Worm (Caenorhabditis elegans) whole organism, L3 larva: ENCODE data around the gene lgc-22.
A peak's percentile ranks its signal among the peaks of the same experiment; 100 is the strongest.

Experiments used
- ZK546.5 ChIP-seq: sonication (generic microtip); optimal IDR thresholded peaks from 2 replicates; lab custom pipeline; 2017; ENCODE audit warnings: missing biosample characterization, missing genetic modification characterization
- aly-2 ChIP-seq: fragments of 150-350 bp; optimal IDR thresholded peaks from 2 replicates; lab custom pipeline; 2014; ENCODE audit warnings: missing biosample characterization, missing genetic modification characterization
- ama-1 ChIP-seq: fragments of 150-350 bp; optimal IDR thresholded peaks from 2 replicates; lab custom pipeline; 2018
- ceh-16 ChIP-seq: sonication (generic microtip); optimal IDR thresholded peaks from 2 replicates; lab custom pipeline; 2017; ENCODE audit warnings: missing biosample characterization, missing genetic modification characterization
- ceh-28 ChIP-seq: fragments of 150-350 bp; optimal IDR thresholded peaks from 2 replicates; lab custom pipeline; 2014; ENCODE audit warnings: missing biosample characterization, missing genetic modification reagents, missing genetic modification characterization
- ceh-82 ChIP-seq: fragments of 150-350 bp; optimal IDR thresholded peaks from 2 replicates; lab custom pipeline; 2014; ENCODE audit warnings: missing biosample characterization, missing genetic modification characterization
- ceh-9 ChIP-seq: sonication (generic microtip); optimal IDR thresholded peaks from 2 replicates; lab custom pipeline; 2018; ENCODE audit warnings: missing biosample characterization, missing genetic modification characterization
- daf-12 ChIP-seq: fragments of 150-350 bp; optimal IDR thresholded peaks from 2 replicates; lab custom pipeline; 2014; ENCODE audit warnings: missing biosample characterization, missing genetic modification reagents, missing genetic modification characterization
- egl-27 ChIP-seq: sonication (generic microtip); optimal IDR thresholded peaks from 4 replicates; lab custom pipeline; 2017; ENCODE audit warnings: missing biosample characterization, missing genetic modification reagents, missing genetic modification characterization
- elt-1 ChIP-seq: fragments of 150-350 bp; optimal IDR thresholded peaks from 2 replicates; lab custom pipeline; 2014; ENCODE audit warnings: missing biosample characterization, missing genetic modification characterization
- elt-3 ChIP-seq, 3 experiments: fragments of 150-350 bp in 1 of 3; sonication (generic microtip) in 2 of 3; optimal IDR thresholded peaks; 2 replicates in 2 of 3; 4 replicates in 1 of 3; lab custom pipeline; 2014 to 2017; ENCODE audit warnings: missing biosample characterization in 3 of 3, missing genetic modification characterization in 3 of 3
- eor-1 ChIP-seq, 2 experiments: fragments of 150-350 bp; optimal IDR thresholded peaks; 2 replicates each; lab custom pipeline; 2014 to 2018; ENCODE audit warnings: missing biosample characterization in 2 of 2, missing genetic modification characterization in 2 of 2
- fkh-2 ChIP-seq: fragments of 150-350 bp; optimal IDR thresholded peaks from 2 replicates; lab custom pipeline; 2014; ENCODE audit warnings: missing biosample characterization, missing genetic modification reagents, missing genetic modification characterization
- fos-1 ChIP-seq: fragments of 150-350 bp; optimal IDR thresholded peaks from 2 replicates; lab custom pipeline; 2014; ENCODE audit warnings: missing biosample characterization, missing genetic modification characterization
- hmg-11 ChIP-seq: sonication (generic microtip); optimal IDR thresholded peaks from 2 replicates; lab custom pipeline; 2016; ENCODE audit warnings: missing genetic modification characterization, missing compliant biosample characterization
- lin-15B ChIP-seq: fragments of 150-350 bp; optimal IDR thresholded peaks from 2 replicates; lab custom pipeline; 2014; ENCODE audit warnings: missing biosample characterization, missing genetic modification characterization
- lin-39 ChIP-seq: fragments of 150-350 bp; optimal IDR thresholded peaks from 2 replicates; lab custom pipeline; 2018; ENCODE audit warnings: missing biosample characterization, missing genetic modification reagents, missing genetic modification characterization
- mdl-1 ChIP-seq: fragments of 150-350 bp; optimal IDR thresholded peaks from 2 replicates; lab custom pipeline; 2014; ENCODE audit warnings: missing biosample characterization, missing genetic modification characterization
- mml-1 ChIP-seq: fragments of 150-350 bp; sonication (generic microtip); optimal IDR thresholded peaks from 3 replicates; lab custom pipeline; 2014; ENCODE audit warnings: missing biosample characterization, missing genetic modification characterization
- nhr-11 ChIP-seq: fragments of 150-350 bp; optimal IDR thresholded peaks from 2 replicates; lab custom pipeline; 2014; ENCODE audit warnings: missing biosample characterization, missing genetic modification characterization
- nhr-23 ChIP-seq: fragments of 150-350 bp; optimal IDR thresholded peaks from 2 replicates; lab custom pipeline; 2014; ENCODE audit warnings: missing biosample characterization, missing genetic modification reagents, missing genetic modification characterization
- nhr-237 ChIP-seq: fragments of 150-350 bp; optimal IDR thresholded peaks from 2 replicates; lab custom pipeline; 2014; ENCODE audit warnings: missing biosample characterization, missing genetic modification characterization
- nhr-25 ChIP-seq: sonication (generic microtip); optimal IDR thresholded peaks from 2 replicates; lab custom pipeline; 2017; ENCODE audit warnings: missing biosample characterization, missing genetic modification characterization
- nhr-43 ChIP-seq: sonication (generic microtip); optimal IDR thresholded peaks from 2 replicates; lab custom pipeline; 2016; ENCODE audit warnings: mild to moderate bottlenecking, missing genetic modification characterization, missing compliant biosample characterization; ENCODE audit not compliant: poor library complexity, severe bottlenecking
- nhr-67 ChIP-seq: fragments of 150-350 bp; optimal IDR thresholded peaks from 2 replicates; lab custom pipeline; 2014; ENCODE audit warnings: missing biosample characterization, missing genetic modification characterization
- nhr-77 ChIP-seq: fragments of 150-350 bp; optimal IDR thresholded peaks from 2 replicates; lab custom pipeline; 2014; ENCODE audit warnings: missing biosample characterization, missing genetic modification characterization
- sea-2 ChIP-seq: fragments of 150-350 bp; sonication (generic microtip); optimal IDR thresholded peaks from 4 replicates; lab custom pipeline; 2014; ENCODE audit warnings: missing biosample characterization, missing genetic modification reagents, missing genetic modification characterization
- skn-1 ChIP-seq: fragments of 150-350 bp; optimal IDR thresholded peaks from 2 replicates; lab custom pipeline; 2014; ENCODE audit warnings: missing biosample characterization, missing genetic modification characterization
- snpc-4 ChIP-seq: fragments of 150-350 bp; optimal IDR thresholded peaks from 2 replicates; lab custom pipeline; 2014; ENCODE audit warnings: missing biosample characterization, missing genetic modification characterization
- tbx-2 ChIP-seq: sonication (generic microtip); optimal IDR thresholded peaks from 2 replicates; lab custom pipeline; 2016; ENCODE audit warnings: mild to moderate bottlenecking, missing genetic modification characterization, missing compliant biosample characterization
- unc-39 ChIP-seq: sonication (generic microtip); optimal IDR thresholded peaks from 4 replicates; lab custom pipeline; 2017; ENCODE audit warnings: missing biosample characterization, missing genetic modification characterization

lgc-22 gene

DNA sequence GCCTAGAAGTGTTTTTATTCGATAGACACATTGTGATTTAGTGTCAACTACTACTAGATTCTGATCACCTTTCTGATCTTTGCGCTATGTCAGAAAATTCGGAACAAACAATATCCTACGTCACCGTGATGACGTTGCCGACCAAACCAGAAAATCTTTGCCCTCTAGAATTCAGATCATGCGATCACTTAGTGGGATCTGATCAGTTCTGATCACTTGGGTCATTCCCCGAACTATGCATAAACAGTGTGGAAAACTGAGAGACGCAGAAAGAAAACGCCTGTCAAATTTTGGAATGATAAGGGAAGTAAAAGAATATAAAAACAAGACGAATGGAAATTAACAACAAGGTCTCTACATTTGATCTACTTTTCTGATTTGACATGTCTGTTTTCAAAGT is 6.6 kb upstream of the lgc-22 start, which contains the start of gene F15E6.3:
Gene F15E6.3, plus strand, starts transcription at position 344 of the 400 bp plus-strand sequence.
- peak; percentile 76 for TF ChIP-seq nhr-43
- peak; percentile 60 for TF ChIP-seq nhr-25 (tag; lab: Kevin White, UChicago)
- TF ChIP-seq fos-1 (tag; lab: Kevin White, UChicago) = no peak
- TF ChIP-seq ceh-16 (tag; lab: Kevin White, UChicago) = no peak
- peak; percentile 89 for TF ChIP-seq nhr-23 (tag; lab: Kevin White, UChicago)
- TF ChIP-seq ceh-28 (tag; lab: Kevin White, UChicago) = peak; percentile 32
- TF ChIP-seq elt-3 (tag; optimal IDR thresholded peaks at IDR 0.05; lab: Kevin White, UChicago) = peak in 1 of 3 experiments; percentile 36

DNA sequence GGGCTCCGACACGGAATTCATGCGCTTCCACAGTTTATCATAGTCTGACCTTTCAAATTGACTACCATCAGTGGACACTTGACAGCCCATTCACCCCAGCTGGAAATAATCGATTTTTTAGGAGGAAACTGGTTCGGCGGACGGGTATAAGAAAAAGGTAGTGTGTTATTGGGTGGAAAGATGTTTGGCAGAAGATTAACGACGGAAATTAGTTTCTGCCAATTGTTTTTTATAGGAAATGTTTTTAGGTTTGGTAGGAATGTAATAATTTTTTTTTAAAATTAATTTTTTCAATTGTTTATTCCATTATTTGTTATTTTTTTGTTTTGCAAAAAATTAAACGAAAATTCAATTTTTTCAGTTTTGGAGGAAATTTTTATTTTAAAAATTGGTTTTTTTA is 2.1 kb upstream of the lgc-22 start, which contains the start of gene F15E6.9:
Gene F15E6.9, minus strand, starts transcription at position 101 of the 400 bp plus-strand sequence.
- no peak for TF ChIP-seq ceh-82 (tag; lab: Kevin White, UChicago)
- TF ChIP-seq lin-15B = no peak
- no peak for TF ChIP-seq nhr-25 (tag; lab: Kevin White, UChicago)
- TF ChIP-seq lin-39 = no peak
- no peak for TF ChIP-seq elt-3 (tag; optimal IDR thresholded peaks at IDR 0.05; lab: Kevin White, UChicago)
- no peak for TF ChIP-seq mml-1 (tag; lab: Kevin White, UChicago)
- TF ChIP-seq aly-2 = no peak
- no peak for TF ChIP-seq ceh-16 (tag; lab: Kevin White, UChicago)
- no peak for TF ChIP-seq tbx-2 (tag; lab: Kevin White, UChicago)
- no peak for TF ChIP-seq ama-1 (lab: Kevin White, UChicago)

DNA sequence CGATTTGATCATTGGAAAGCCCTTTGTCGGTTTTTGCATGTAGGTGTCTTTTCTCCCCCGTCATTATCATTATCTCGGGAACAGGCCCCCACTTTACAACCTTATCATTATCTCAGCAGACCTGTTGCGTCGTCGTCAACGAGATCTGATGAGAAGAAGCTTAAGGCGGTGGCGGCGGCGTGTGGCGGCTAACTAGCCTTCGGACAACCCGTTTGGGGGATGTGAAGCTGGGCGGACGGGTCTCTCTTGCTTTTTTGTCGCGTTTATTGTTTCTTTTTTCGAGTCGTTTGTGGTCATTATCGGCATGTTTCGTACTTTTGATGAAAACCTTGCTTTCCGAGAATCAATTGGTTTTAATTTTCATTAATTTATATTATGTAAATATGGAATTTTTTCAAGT is 1.1 kb upstream of the lgc-22 start:
- TF ChIP-seq lin-15B (no peak), nhr-25 (tag; lab: Kevin White, UChicago) (peak; percentile 54), nhr-43 (peak; percentile 57), nhr-23 (tag; lab: Kevin White, UChicago) (peak; percentile 19)

DNA sequence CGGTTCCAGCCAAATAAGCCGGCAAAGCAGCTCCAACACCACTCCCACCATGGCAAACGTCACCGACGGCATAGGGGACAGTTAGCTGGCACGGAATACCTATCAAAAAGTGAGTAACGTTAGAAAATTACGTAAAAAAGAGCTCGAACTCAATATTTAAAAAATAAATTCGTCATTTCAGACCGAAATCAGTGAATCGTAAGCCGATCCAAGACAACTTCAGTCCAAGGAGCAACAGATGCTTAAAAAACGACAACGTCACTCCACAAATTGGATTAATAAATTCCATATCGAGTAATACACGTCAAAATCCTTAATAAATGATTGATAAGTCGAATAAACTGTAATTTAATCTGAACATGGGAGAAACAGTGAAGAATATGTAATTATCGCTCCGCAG is 5.2 kb downstream of the lgc-22 start:
- no peak for TF ChIP-seq nhr-67 (tag; lab: Kevin White, UChicago)
- TF ChIP-seq elt-1 (tag; lab: Kevin White, UChicago) = no peak
- TF ChIP-seq ceh-28 (tag; lab: Kevin White, UChicago) = no peak
- no peak for TF ChIP-seq lin-15B
- no peak for TF ChIP-seq nhr-43
- no peak for TF ChIP-seq nhr-237 (tag; lab: Kevin White, UChicago)
- no peak for TF ChIP-seq aly-2
- TF ChIP-seq mdl-1 (tag; lab: Kevin White, UChicago) = no peak
- TF ChIP-seq ceh-16 (tag; lab: Kevin White, UChicago) = no peak
- no peak for TF ChIP-seq tbx-2 (tag; lab: Kevin White, UChicago)
- no peak for TF ChIP-seq mml-1 (tag; lab: Kevin White, UChicago)
- TF ChIP-seq ZK546.5 (tag; lab: Kevin White, UChicago) = no peak
- TF ChIP-seq nhr-11 (tag; lab: Kevin White, UChicago) = no peak
- no peak for TF ChIP-seq skn-1 (tag; lab: Kevin White, UChicago)
- TF ChIP-seq ceh-9 = no peak
- no peak for TF ChIP-seq egl-27 (tag; lab: Kevin White, UChicago)
- no peak for TF ChIP-seq unc-39
- TF ChIP-seq fkh-2 (tag; lab: Kevin White, UChicago) = no peak
- no peak for TF ChIP-seq ama-1 (lab: Kevin White, UChicago)
- no peak for TF ChIP-seq lin-39
- TF ChIP-seq, all 47 proteins: peak for 0

ce11 chrIV:4307227-4307946 is 6.3 kb downstream of the lgc-22 start, which contains the start of gene set-9:
TSS of gene set-9 (plus strand) at chrIV:4307896.
- no peak for TF ChIP-seq ama-1 (lab: Kevin White, UChicago)
- no peak for TF ChIP-seq fos-1 (tag; lab: Kevin White, UChicago)
- no peak for TF ChIP-seq nhr-23 (tag; lab: Kevin White, UChicago)
- TF ChIP-seq egl-27 (tag; lab: Kevin White, UChicago) = no peak
- no peak for TF ChIP-seq skn-1 (tag; lab: Kevin White, UChicago)
- no peak for TF ChIP-seq mdl-1 (tag; lab: Kevin White, UChicago)
- no peak for TF ChIP-seq unc-39

DNA sequence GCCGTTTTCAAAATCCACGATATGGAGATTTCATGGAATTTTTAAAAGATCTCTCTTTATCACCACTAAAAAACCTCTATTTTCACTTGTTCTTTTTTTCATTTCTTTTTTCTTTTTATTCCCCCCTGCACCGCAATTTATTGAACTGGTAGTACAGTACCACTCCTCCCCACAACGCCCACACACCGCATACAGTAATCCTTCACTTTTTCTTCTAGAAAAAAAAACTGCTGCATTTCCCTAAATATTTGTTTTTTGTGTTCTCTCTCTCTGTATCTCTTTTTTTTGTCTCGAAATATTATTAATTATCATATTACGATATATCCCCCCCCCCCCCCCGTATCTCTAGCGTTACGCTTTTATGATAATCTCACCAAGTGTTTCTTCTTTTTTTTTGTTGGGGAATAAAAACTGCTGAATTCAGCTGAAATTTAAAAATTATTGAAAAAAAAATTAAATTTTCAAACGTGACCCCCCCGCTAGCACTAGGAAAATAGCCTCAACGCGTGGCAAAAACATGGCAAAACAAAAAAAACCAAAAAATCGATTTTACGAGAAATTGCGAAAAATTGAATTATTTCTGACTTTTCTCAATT is 15.8 kb downstream of the lgc-22 start, which contains the start of gene Y24D9B.1:
Gene Y24D9B.1, plus strand, starts transcription at position 546 of the 596 bp plus-strand sequence.
- TF ChIP-seq snpc-4 (tag; lab: Kevin White, UChicago) (no peak), egl-27 (tag; lab: Kevin White, UChicago) (no peak), sea-2 (GFP tag; lab: Kevin White, UChicago) (no peak), tbx-2 (tag; lab: Kevin White, UChicago) (no peak), hmg-11 (no peak), ZK546.5 (tag; lab: Kevin White, UChicago) (no peak), nhr-23 (tag; lab: Kevin White, UChicago) (no peak), elt-1 (tag; lab: Kevin White, UChicago) (no peak), ceh-9 (no peak), nhr-77 (tag; lab: Kevin White, UChicago) (no peak), daf-12 (no peak), fkh-2 (tag; lab: Kevin White, UChicago) (no peak), skn-1 (tag; lab: Kevin White, UChicago) (no peak), fos-1 (tag; lab: Kevin White, UChicago) (no peak), eor-1 (tag; optimal IDR thresholded peaks at IDR 0.05; lab: Kevin White, UChicago) (no peak), ceh-28 (tag; lab: Kevin White, UChicago) (no peak)
